Worm (Caenorhabditis elegans) whole organism, L1 larva: Measurements from ENCODE around the gene T08G5.3.
A peak's percentile ranks its signal among the peaks of the same experiment; 100 is the strongest.

Experiments
- C04F5.9 ChIP-seq: sonication (generic microtip); optimal IDR thresholded peaks from 2 replicates; lab custom pipeline; 2016; ENCODE audit warnings: missing genetic modification characterization, missing compliant biosample characterization
- C16A3.4 ChIP-seq: fragments of 150-350 bp; optimal IDR thresholded peaks from 2 replicates; lab custom pipeline; 2014; ENCODE audit warnings: missing biosample characterization, missing genetic modification characterization
- C34B4.2 ChIP-seq: sonication (generic microtip); optimal IDR thresholded peaks from 2 replicates; lab custom pipeline; 2017; ENCODE audit warnings: mild to moderate bottlenecking, missing genetic modification characterization, missing compliant biosample characterization
- F16B12.6 ChIP-seq: fragments of 150-350 bp; optimal IDR thresholded peaks from 2 replicates; lab custom pipeline; 2014; ENCODE audit warnings: missing biosample characterization, missing genetic modification characterization
- alr-1 ChIP-seq: fragments of 200-800 bp; sonication (Bioruptor generic); optimal IDR thresholded peaks from 2 replicates; lab custom pipeline; 2018; ENCODE audit warnings: borderline replicate concordance, mild to moderate bottlenecking, missing genetic modification characterization, missing compliant biosample characterization
- aly-2 ChIP-seq: fragments of 150-350 bp; optimal IDR thresholded peaks from 2 replicates; lab custom pipeline; 2014; ENCODE audit warnings: missing biosample characterization, missing genetic modification characterization
- ama-1 ChIP-seq: fragments of 150-350 bp; optimal IDR thresholded peaks from 2 replicates; lab custom pipeline; 2014
- blmp-1 ChIP-seq: fragments of 150-350 bp; optimal IDR thresholded peaks from 2 replicates; lab custom pipeline; 2014; ENCODE audit warnings: missing biosample characterization, missing genetic modification characterization
- ceh-63 ChIP-seq: fragments of 200-800 bp; sonication (Bioruptor generic); optimal IDR thresholded peaks from 2 replicates; lab custom pipeline; 2018; ENCODE audit warnings: mild to moderate bottlenecking, missing genetic modification characterization, missing compliant biosample characterization
- ceh-82 ChIP-seq, 3 experiments: fragments of 150-350 bp in 1 of 3; sonication (generic microtip) in 2 of 3; optimal IDR thresholded peaks; 2 replicates each; lab custom pipeline; 2014 to 2017; ENCODE audit warnings: missing biosample characterization in 3 of 3, missing genetic modification characterization in 3 of 3
- ceh-90 ChIP-seq: sonication (generic microtip); optimal IDR thresholded peaks from 2 replicates; lab custom pipeline; 2016; ENCODE audit warnings: missing genetic modification characterization, missing compliant biosample characterization
- egl-27 ChIP-seq, 2 experiments: fragments of 150-350 bp in 1 of 2; sonication (generic microtip); optimal IDR thresholded peaks; 3 replicates each; lab custom pipeline; 2017 to 2018; ENCODE audit warnings: missing biosample characterization in 2 of 2, missing genetic modification characterization in 2 of 2, missing genetic modification reagents in 2 of 2
- elt-2 ChIP-seq: sonication (generic microtip); optimal IDR thresholded peaks from 2 replicates; lab custom pipeline; 2016; ENCODE audit warnings: missing genetic modification characterization, mild to moderate bottlenecking, inconsistent platforms, missing compliant biosample characterization, missing genetic modification reagents
- elt-3 ChIP-seq, 6 experiments: fragments of 150-350 bp in 1 of 6; sonication (generic microtip); optimal IDR thresholded peaks; 2 replicates each; lab custom pipeline; 2017 to 2018; ENCODE audit warnings: missing biosample characterization in 6 of 6, missing genetic modification characterization in 6 of 6, inconsistent platforms in 1 of 6
- ets-5 ChIP-seq: fragments of 200-800 bp; sonication (Bioruptor generic); IDR thresholded peaks from 2 replicates; pipeline ENCODE4 v1.3.6; 2022; ENCODE audit warnings: missing genetic modification characterization, missing compliant biosample characterization
- fkh-10 ChIP-seq: sonication (generic microtip); optimal IDR thresholded peaks from 2 replicates; lab custom pipeline; 2017; ENCODE audit warnings: missing biosample characterization, missing genetic modification reagents, missing genetic modification characterization
- fkh-8 ChIP-seq: sonication (generic microtip); optimal IDR thresholded peaks from 2 replicates; lab custom pipeline; 2016; ENCODE audit warnings: mild to moderate bottlenecking, missing genetic modification characterization, missing compliant biosample characterization
- grh-1 ChIP-seq: fragments of 200-800 bp; sonication (Bioruptor generic); IDR thresholded peaks from 2 replicates; pipeline ENCODE4 v1.3.6; 2022; ENCODE audit warnings: missing genetic modification reagents, missing genetic modification characterization, missing compliant biosample characterization
- hlh-4 ChIP-seq: sonication (generic microtip); optimal IDR thresholded peaks from 2 replicates; lab custom pipeline; 2016; ENCODE audit warnings: mild to moderate bottlenecking, missing genetic modification characterization, missing compliant biosample characterization
- hpl-2 ChIP-seq: fragments of 150-350 bp; optimal IDR thresholded peaks from 2 replicates; lab custom pipeline; 2014; ENCODE audit warnings: missing biosample characterization, missing genetic modification reagents, missing genetic modification characterization
- isw-1 ChIP-seq: fragments of 200-800 bp; sonication (Bioruptor generic); IDR thresholded peaks from 2 replicates; pipeline ENCODE4 v1.3.6; 2022; ENCODE audit warnings: missing genetic modification characterization, missing compliant biosample characterization
- lin-14 ChIP-seq: fragments of 200-800 bp; sonication (Bioruptor generic); optimal IDR thresholded peaks from 2 replicates; lab custom pipeline; 2018; ENCODE audit warnings: mild to moderate bottlenecking, missing genetic modification characterization, moderate library complexity, missing compliant biosample characterization
- lin-15B ChIP-seq: fragments of 150-350 bp; sonication (generic microtip); optimal IDR thresholded peaks from 3 replicates; lab custom pipeline; 2014; ENCODE audit warnings: missing biosample characterization, missing genetic modification characterization
- lin-35 ChIP-seq, 2 experiments: fragments of 150-350 bp; optimal IDR thresholded peaks; 2 replicates each; lab custom pipeline; 2014; ENCODE audit warnings: missing biosample characterization in 2 of 2, missing genetic modification characterization in 2 of 2, missing genetic modification reagents in 2 of 2
- lin-39 ChIP-seq: fragments of 150-350 bp; optimal IDR thresholded peaks from 2 replicates; lab custom pipeline; 2014; ENCODE audit warnings: missing biosample characterization, missing genetic modification reagents, missing genetic modification characterization
- lir-3 ChIP-seq: sonication (generic microtip); optimal IDR thresholded peaks from 2 replicates; lab custom pipeline; 2016; ENCODE audit warnings: mild to moderate bottlenecking, missing genetic modification characterization, moderate library complexity, missing compliant biosample characterization; ENCODE audit not compliant: poor library complexity
- mab-9 ChIP-seq: fragments of 200-800 bp; sonication (Bioruptor generic); IDR thresholded peaks from 2 replicates; pipeline ENCODE4 v1.3.6; 2022; ENCODE audit warnings: missing genetic modification reagents, missing genetic modification characterization, missing compliant biosample characterization
- mdl-1 ChIP-seq, 2 experiments: fragments of 150-350 bp; optimal IDR thresholded peaks; 2 replicates each; lab custom pipeline; 2014 to 2017; ENCODE audit warnings: missing biosample characterization in 2 of 2, missing genetic modification characterization in 2 of 2, inconsistent platforms in 1 of 2
- mep-1 ChIP-seq: fragments of 150-350 bp; optimal IDR thresholded peaks from 2 replicates; lab custom pipeline; 2014; ENCODE audit warnings: missing biosample characterization, missing genetic modification characterization
- nhr-12 ChIP-seq: sonication (generic microtip); optimal IDR thresholded peaks from 2 replicates; lab custom pipeline; 2017; ENCODE audit warnings: missing biosample characterization, missing genetic modification characterization
- nhr-19 ChIP-seq: fragments of 200-800 bp; sonication (Bioruptor generic); conservative IDR thresholded peaks from 2 replicates; pipeline ENCODE4 v1.3.6; 2022; ENCODE audit warnings: missing genetic modification characterization, missing compliant biosample characterization
- nhr-237 ChIP-seq: fragments of 150-350 bp; optimal IDR thresholded peaks from 2 replicates; lab custom pipeline; 2014; ENCODE audit warnings: missing biosample characterization, missing genetic modification characterization
- nhr-47 ChIP-seq: sonication (generic microtip); optimal IDR thresholded peaks from 2 replicates; lab custom pipeline; 2016; ENCODE audit warnings: mild to moderate bottlenecking, missing genetic modification characterization, moderate library complexity, missing compliant biosample characterization
- nhr-71 ChIP-seq: sonication (generic microtip); optimal IDR thresholded peaks from 2 replicates; lab custom pipeline; 2016; ENCODE audit warnings: mild to moderate bottlenecking, missing genetic modification characterization, moderate library complexity, missing compliant biosample characterization
- nhr-76 ChIP-seq: sonication (generic microtip); optimal IDR thresholded peaks from 2 replicates; lab custom pipeline; 2017; ENCODE audit warnings: missing biosample characterization, missing genetic modification characterization
- nhr-90 ChIP-seq: sonication (generic microtip); optimal IDR thresholded peaks from 2 replicates; lab custom pipeline; 2016; ENCODE audit warnings: mild to moderate bottlenecking, missing genetic modification characterization, missing compliant biosample characterization; ENCODE audit not compliant: poor library complexity
- pag-3 ChIP-seq: sonication (generic microtip); optimal IDR thresholded peaks from 2 replicates; lab custom pipeline; 2017; ENCODE audit warnings: missing genetic modification characterization, mild to moderate bottlenecking, missing compliant biosample characterization, antibody characterized with exemption, borderline replicate concordance; ENCODE audit not compliant: insufficient read depth
- pax-3 ChIP-seq: fragments of 200-800 bp; sonication (Bioruptor generic); optimal IDR thresholded peaks from 2 replicates; lab custom pipeline; 2018; ENCODE audit warnings: mild to moderate bottlenecking, missing genetic modification characterization, moderate library complexity, missing compliant biosample characterization
- pqm-1 ChIP-seq: sonication (generic microtip); optimal IDR thresholded peaks from 3 replicates; lab custom pipeline; 2017; ENCODE audit warnings: missing biosample characterization, missing genetic modification characterization
- sptf-1 ChIP-seq: fragments of 150-350 bp; optimal IDR thresholded peaks from 2 replicates; lab custom pipeline; 2014; ENCODE audit warnings: missing biosample characterization, missing genetic modification characterization
- tbx-2 ChIP-seq: sonication (generic microtip); optimal IDR thresholded peaks from 2 replicates; lab custom pipeline; 2016; ENCODE audit warnings: missing genetic modification characterization, missing compliant biosample characterization
- unc-130 ChIP-seq: fragments of 150-350 bp; optimal IDR thresholded peaks from 2 replicates; lab custom pipeline; 2017; ENCODE audit warnings: missing biosample characterization, missing genetic modification characterization, inconsistent platforms
- unc-30 ChIP-seq: sonication (generic microtip); optimal IDR thresholded peaks from 2 replicates; lab custom pipeline; 2017; ENCODE audit warnings: missing biosample characterization, missing genetic modification characterization
- unc-86 ChIP-seq: sonication (generic microtip); optimal IDR thresholded peaks from 2 replicates; lab custom pipeline; 2016; ENCODE audit warnings: missing genetic modification characterization, missing compliant biosample characterization
- vab-15 ChIP-seq: sonication (generic microtip); optimal IDR thresholded peaks from 2 replicates; lab custom pipeline; 2017; ENCODE audit warnings: missing genotype, mild to moderate bottlenecking, missing genetic modification characterization, missing compliant biosample characterization
- xbp-1 ChIP-seq: sonication (generic microtip); optimal IDR thresholded peaks from 2 replicates; lab custom pipeline; 2016; ENCODE audit warnings: missing genetic modification characterization, missing compliant biosample characterization
- ztf-11 ChIP-seq, 2 experiments: sonication (generic microtip); optimal IDR thresholded peaks; 2 replicates each; lab custom pipeline; 2016 to 2017; ENCODE audit warnings: missing genetic modification characterization in 2 of 2, missing biosample characterization in 1 of 2, missing compliant biosample characterization in 1 of 2

Gene T08G5.3

DNA sequence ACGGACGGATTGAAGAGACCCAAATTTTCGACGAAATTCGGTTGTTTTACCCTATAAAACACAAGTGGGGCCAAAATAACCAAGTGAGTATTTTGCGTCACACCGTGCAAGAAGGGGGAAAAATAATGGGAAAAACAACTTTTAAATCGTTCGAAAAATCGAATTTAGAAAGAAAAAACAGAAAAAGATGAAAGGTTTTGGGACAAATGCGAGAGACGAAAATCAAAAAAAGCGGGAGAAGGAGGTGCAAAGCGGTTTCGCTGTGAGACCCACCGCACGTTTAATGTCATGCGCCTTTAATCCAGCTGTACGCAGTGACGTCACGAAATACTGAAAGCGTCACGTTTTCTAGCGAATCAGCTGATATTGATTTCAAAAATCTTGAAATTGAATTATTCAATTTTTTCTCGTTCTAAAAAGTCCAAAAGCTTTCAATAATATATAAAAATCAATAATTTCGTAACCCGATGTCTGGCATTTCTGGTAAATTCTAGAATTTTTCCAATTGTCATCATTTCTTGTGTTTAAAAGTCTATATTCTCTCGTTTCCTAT, 15.2 kb downstream of the T08G5.3 start, which contains the start of the genes ddx-17 and aip-1 (continued):
- TF ChIP-seq mdl-1 (tag; optimal IDR thresholded peaks at IDR 0.05; lab: Kevin White, UChicago) (peak in 1 of 2 experiments; percentile 64), lin-39 (peak; percentile 19), pax-3 (peak; percentile 74), nhr-19 (GFP tag; lab: Robert Waterston, UW) (peak; percentile 67), lin-14 (GFP tag; lab: Kevin White, UChicago) (peak; percentile 83), C04F5.9 (tag; lab: Kevin White, UChicago) (peak; percentile 18), sptf-1 (tag; lab: Kevin White, UChicago) (no peak), F16B12.6 (tag; lab: Kevin White, UChicago) (peak; percentile 9), lin-15B (peak; percentile 40), xbp-1 (peak; percentile 60), pqm-1 (tag; lab: Kevin White, UChicago) (no peak), C16A3.4 (peak; percentile 78), ama-1 (lab: Kevin White, UChicago) (no peak), C34B4.2 (tag; lab: Kevin White, UChicago) (no peak), ceh-63 (GFP tag; lab: Kevin White, UChicago) (no peak), nhr-71 (peak; percentile 86), alr-1 (tag; lab: Kevin White, UChicago) (no peak), grh-1 (GFP tag; lab: Robert Waterston, UW) (peak; percentile 19; the same call in 1 of the 2 replicates), unc-30 (tag; lab: Kevin White, UChicago) (no peak), nhr-90 (tag; lab: Kevin White, UChicago) (peak; percentile 42), blmp-1 (tag; lab: Kevin White, UChicago) (peak; percentile 57), nhr-76 (tag; lab: Kevin White, UChicago) (no peak), aly-2 (no peak), ceh-82 (tag; optimal IDR thresholded peaks at IDR 0.05; lab: Kevin White, UChicago) (peak in 2 of 3 experiments; percentile 8 to 70), pag-3 (tag; lab: Kevin White, UChicago) (no peak), nhr-237 (tag; lab: Kevin White, UChicago) (no peak), lin-35 (GFP tag; optimal IDR thresholded peaks at IDR 0.05; lab: Kevin White, UChicago) (peak; percentile 81 to 90), hlh-4 (tag; lab: Kevin White, UChicago) (no peak), lir-3 (no peak), isw-1 (GFP tag; lab: Robert Waterston, UW) (peak; percentile 72), unc-130 (tag; lab: Kevin White, UChicago) (peak; percentile 25), nhr-12 (tag; lab: Kevin White, UChicago) (no peak), unc-86 (peak; percentile 56), egl-27 (tag; optimal IDR thresholded peaks at IDR 0.05; lab: Kevin White, UChicago) (no peak), fkh-8 (tag; lab: Kevin White, UChicago) (peak; percentile 91), mep-1 (tag; lab: Kevin White, UChicago) (peak; percentile 82), elt-2 (tag; lab: Kevin White, UChicago) (peak; percentile 0), fkh-10 (GFP tag; lab: Kevin White, UChicago) (no peak), nhr-47 (tag; lab: Kevin White, UChicago) (peak; percentile 81), ceh-90 (tag; lab: Kevin White, UChicago) (no peak), mab-9 (peak; percentile 20; the same call in 1 of the 2 replicates), tbx-2 (tag; lab: Kevin White, UChicago) (peak; percentile 76), vab-15 (peak; percentile 1), elt-3 (tag; optimal IDR thresholded peaks at IDR 0.05; lab: Kevin White, UChicago) (peak in 1 of 6 experiments; percentile 49), hpl-2 (GFP tag; lab: Kevin White, UChicago) (peak; percentile 37), ztf-11 (tag; optimal IDR thresholded peaks at IDR 0.05; lab: Kevin White, UChicago) (no peak), ets-5 (GFP tag; lab: Robert Waterston, UW) (no peak)
- TF ChIP-seq, all 84 proteins: peak for 47
